Worm (Caenorhabditis elegans) whole organism, L3 larva: Measurements from ENCODE around the gene slfl-4.
"Not testable (repeated sequence)": the region's sequence is repeated elsewhere in the genome, so short reads cannot be mapped to it uniquely, and the experiment has no call there.

Experiments
- R02D3.7 ChIP-seq: fragments of 150-350 bp; optimal IDR thresholded peaks from 2 replicates; lab custom pipeline; 2014; ENCODE audit warnings: missing biosample characterization, missing genetic modification characterization
- ZK546.5 ChIP-seq: sonication (generic microtip); optimal IDR thresholded peaks from 2 replicates; lab custom pipeline; 2017; ENCODE audit warnings: missing biosample characterization, missing genetic modification characterization
- aly-2 ChIP-seq: fragments of 150-350 bp; optimal IDR thresholded peaks from 2 replicates; lab custom pipeline; 2014; ENCODE audit warnings: missing biosample characterization, missing genetic modification characterization
- ceh-16 ChIP-seq: sonication (generic microtip); optimal IDR thresholded peaks from 2 replicates; lab custom pipeline; 2017; ENCODE audit warnings: missing biosample characterization, missing genetic modification characterization
- ceh-82 ChIP-seq: fragments of 150-350 bp; optimal IDR thresholded peaks from 2 replicates; lab custom pipeline; 2014; ENCODE audit warnings: missing biosample characterization, missing genetic modification characterization
- ceh-9 ChIP-seq: sonication (generic microtip); optimal IDR thresholded peaks from 2 replicates; lab custom pipeline; 2018; ENCODE audit warnings: missing biosample characterization, missing genetic modification characterization
- daf-12 ChIP-seq: fragments of 150-350 bp; optimal IDR thresholded peaks from 2 replicates; lab custom pipeline; 2014; ENCODE audit warnings: missing biosample characterization, missing genetic modification reagents, missing genetic modification characterization
- egl-27 ChIP-seq: sonication (generic microtip); optimal IDR thresholded peaks from 4 replicates; lab custom pipeline; 2017; ENCODE audit warnings: missing biosample characterization, missing genetic modification reagents, missing genetic modification characterization
- elt-2 ChIP-seq: sonication (generic microtip); optimal IDR thresholded peaks from 2 replicates; lab custom pipeline; 2016; ENCODE audit warnings: missing genetic modification reagents, mild to moderate bottlenecking, missing genetic modification characterization, missing compliant biosample characterization
- elt-3 ChIP-seq, 3 experiments: fragments of 150-350 bp in 1 of 3; sonication (generic microtip) in 2 of 3; optimal IDR thresholded peaks; 2 replicates in 2 of 3; 4 replicates in 1 of 3; lab custom pipeline; 2014 to 2017; ENCODE audit warnings: missing biosample characterization in 3 of 3, missing genetic modification characterization in 3 of 3
- eor-1 ChIP-seq, 2 experiments: fragments of 150-350 bp; optimal IDR thresholded peaks; 2 replicates each; lab custom pipeline; 2014 to 2018; ENCODE audit warnings: missing biosample characterization in 2 of 2, missing genetic modification characterization in 2 of 2
- fkh-10 ChIP-seq: sonication (generic microtip); optimal IDR thresholded peaks from 2 replicates; lab custom pipeline; 2017; ENCODE audit warnings: missing biosample characterization, missing genetic modification reagents, missing genetic modification characterization
- jun-1 ChIP-seq: fragments of 150-350 bp; optimal IDR thresholded peaks from 2 replicates; lab custom pipeline; 2014; ENCODE audit warnings: missing biosample characterization, missing genetic modification reagents, missing genetic modification characterization
- lin-39 ChIP-seq: fragments of 150-350 bp; optimal IDR thresholded peaks from 2 replicates; lab custom pipeline; 2018; ENCODE audit warnings: missing biosample characterization, missing genetic modification reagents, missing genetic modification characterization
- lsy-12 ChIP-seq: sonication (generic microtip); optimal IDR thresholded peaks from 2 replicates; lab custom pipeline; 2016; ENCODE audit warnings: mild to moderate bottlenecking, missing genetic modification characterization, missing compliant biosample characterization
- mdl-1 ChIP-seq: fragments of 150-350 bp; optimal IDR thresholded peaks from 2 replicates; lab custom pipeline; 2014; ENCODE audit warnings: missing biosample characterization, missing genetic modification characterization
- nhr-12 ChIP-seq: fragments of 150-350 bp; optimal IDR thresholded peaks from 2 replicates; lab custom pipeline; 2014; ENCODE audit warnings: missing biosample characterization, missing genetic modification characterization
- nhr-28 ChIP-seq: fragments of 150-350 bp; optimal IDR thresholded peaks from 2 replicates; lab custom pipeline; 2014; ENCODE audit warnings: missing biosample characterization, missing genetic modification characterization
- nhr-43 ChIP-seq: sonication (generic microtip); optimal IDR thresholded peaks from 2 replicates; lab custom pipeline; 2016; ENCODE audit warnings: mild to moderate bottlenecking, missing genetic modification characterization, missing compliant biosample characterization; ENCODE audit not compliant: poor library complexity, severe bottlenecking
- nhr-67 ChIP-seq: fragments of 150-350 bp; optimal IDR thresholded peaks from 2 replicates; lab custom pipeline; 2014; ENCODE audit warnings: missing biosample characterization, missing genetic modification characterization
- nhr-76 ChIP-seq: fragments of 150-350 bp; sonication (generic microtip); optimal IDR thresholded peaks from 5 replicates; lab custom pipeline; 2014; ENCODE audit warnings: missing biosample characterization, missing genetic modification characterization
- pqm-1 ChIP-seq: fragments of 150-350 bp; optimal IDR thresholded peaks from 2 replicates; lab custom pipeline; 2017; ENCODE audit warnings: missing biosample characterization, missing genetic modification characterization, inconsistent platforms
- snpc-4 ChIP-seq: fragments of 150-350 bp; optimal IDR thresholded peaks from 2 replicates; lab custom pipeline; 2014; ENCODE audit warnings: missing biosample characterization, missing genetic modification characterization
- tbx-2 ChIP-seq: sonication (generic microtip); optimal IDR thresholded peaks from 2 replicates; lab custom pipeline; 2016; ENCODE audit warnings: mild to moderate bottlenecking, missing genetic modification characterization, missing compliant biosample characterization
- zag-1 ChIP-seq: fragments of 150-350 bp; optimal IDR thresholded peaks from 2 replicates; lab custom pipeline; 2014; ENCODE audit warnings: missing biosample characterization, missing genetic modification characterization
- ztf-4 ChIP-seq: fragments of 150-350 bp; optimal IDR thresholded peaks from 2 replicates; lab custom pipeline; 2014; ENCODE audit warnings: missing biosample characterization, missing genetic modification characterization

The slfl-4 gene

DNA sequence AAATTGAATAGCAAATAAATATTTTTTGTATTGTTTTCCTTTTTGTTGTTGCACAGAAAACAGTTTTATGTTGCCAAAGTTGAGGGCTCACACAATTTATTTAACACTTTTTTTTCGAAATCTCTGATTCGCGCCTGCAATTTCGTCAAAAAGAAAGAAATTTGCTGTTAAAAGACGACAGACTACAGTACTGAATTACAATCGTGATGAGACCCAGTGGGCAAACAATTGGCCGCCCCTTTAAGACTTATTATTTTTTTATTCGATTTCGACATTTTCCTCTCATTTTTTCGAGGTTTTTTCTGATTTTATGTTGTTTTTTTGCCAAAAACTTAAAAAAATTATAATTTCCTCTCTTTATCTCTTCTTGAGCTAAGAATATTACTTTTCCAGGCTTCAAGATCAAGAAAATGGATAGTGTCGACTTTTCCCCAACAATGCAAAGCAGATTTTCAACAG lies at the start of gene slfl-4:
TSS of gene slfl-4 (plus strand) at position 409 of the 459 bp plus-strand sequence.
- TF ChIP-seq nhr-12 (tag; lab: Kevin White, UChicago) (no peak), elt-2 (tag; lab: Kevin White, UChicago) (no peak)

- TF ChIP-seq snpc-4 (tag; lab: Kevin White, UChicago); ceh-82; daf-12: not testable (repeated sequence)
Measured at ce11 chrIV:5225277-5225822, 49.0 kb upstream of the slfl-4 start, which contains the start of gene cylc-1. Gene cylc-1 (minus strand): TSS chrIV:5225772.

DNA sequence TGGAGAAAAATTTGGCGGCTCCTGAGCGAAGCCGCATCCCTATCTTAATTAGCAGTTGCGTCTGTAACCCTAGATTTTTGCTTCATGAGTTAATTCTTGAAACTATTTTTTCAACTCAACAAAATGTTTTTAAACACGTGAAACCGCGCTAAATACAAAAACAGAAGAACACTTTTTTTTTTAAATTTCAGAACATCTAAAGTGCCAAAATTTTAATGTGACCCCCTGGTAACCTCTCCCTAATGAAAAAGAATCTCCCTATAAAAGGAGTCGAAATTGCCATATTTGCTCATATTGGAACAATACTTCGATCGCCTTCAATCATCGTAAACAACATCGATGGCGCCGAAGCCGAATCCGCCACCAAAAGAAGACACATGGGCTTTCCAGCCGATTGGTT lies 47.8 kb upstream of the slfl-4 start, which contains the start of gene nsph-4.1:
TSS of gene nsph-4.1 (plus strand) at position 301 of the 400 bp plus-strand sequence.
- not testable (repeated sequence) for TF ChIP-seq lin-39 (tag; lab: Kevin White, UChicago); lsy-12; ceh-16

DNA sequence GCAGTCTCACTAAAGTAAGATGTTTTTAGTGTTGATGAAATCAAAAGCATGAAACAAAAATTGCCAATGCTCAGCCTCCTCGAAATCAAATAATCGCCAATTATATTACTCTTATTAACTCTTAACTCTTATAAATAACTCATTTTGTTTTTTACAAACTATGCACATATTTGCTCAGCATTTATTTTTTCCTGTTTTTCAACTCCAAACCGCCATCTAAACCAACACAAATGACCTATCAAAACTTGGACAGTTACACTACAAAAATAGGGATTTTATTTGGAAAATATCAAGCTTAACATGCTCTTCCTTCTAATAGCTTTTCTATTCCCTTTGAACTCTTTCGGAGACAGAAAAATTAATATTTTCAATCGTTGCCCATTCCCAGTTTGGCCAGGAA lies 45.7 kb upstream of the slfl-4 start, which contains the start of gene thn-6:
TSS of gene thn-6 (plus strand) at position 301 of the 400 bp plus-strand sequence.
- TF ChIP-seq ceh-9 (tag; lab: Kevin White, UChicago) (no peak), daf-12 (no peak), ceh-82 (no peak), fkh-10 (GFP tag; lab: Kevin White, UChicago) (no peak), nhr-43 (tag; lab: Kevin White, UChicago) (no peak), ZK546.5 (tag; lab: Kevin White, UChicago) (no peak), lin-39 (tag; lab: Kevin White, UChicago) (no peak), mdl-1 (tag; lab: Kevin White, UChicago) (no peak)

DNA sequence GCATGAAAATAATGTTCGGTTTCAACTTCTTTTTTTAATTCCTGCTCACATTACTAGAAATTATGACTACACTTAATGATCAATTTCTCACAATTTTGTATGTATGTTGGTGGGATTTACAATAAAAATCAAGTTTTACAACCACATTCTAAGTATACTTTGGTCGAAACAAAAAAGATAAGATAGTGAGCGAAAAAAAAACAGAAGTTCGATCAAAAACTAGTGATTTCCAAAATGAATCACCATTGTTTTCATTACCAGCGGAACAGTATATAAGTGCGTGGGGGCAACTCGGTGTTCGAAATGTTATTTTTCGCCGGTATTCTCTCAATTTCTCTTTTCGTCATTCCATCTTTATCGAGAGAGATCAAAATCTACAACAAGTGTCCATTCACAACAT lies 43.8 kb upstream of the slfl-4 start, which contains the start of gene thn-5:
TSS of gene thn-5 (plus strand) at position 301 of the 400 bp plus-strand sequence.
- no peak for TF ChIP-seq ZK546.5 (tag; lab: Kevin White, UChicago)
- no peak for TF ChIP-seq snpc-4 (tag; lab: Kevin White, UChicago)
- no peak for TF ChIP-seq aly-2 (tag; lab: Kevin White, UChicago)
- no peak for TF ChIP-seq elt-3 (tag; optimal IDR thresholded peaks at IDR 0.05; lab: Kevin White, UChicago)
- no peak for TF ChIP-seq tbx-2 (tag; lab: Kevin White, UChicago)
- TF ChIP-seq ztf-4 (tag; lab: Kevin White, UChicago) = no peak
- no peak for TF ChIP-seq ceh-16
- no peak for TF ChIP-seq jun-1
- TF ChIP-seq eor-1 (tag; optimal IDR thresholded peaks at IDR 0.05; lab: Kevin White, UChicago) = no peak
- no peak for TF ChIP-seq daf-12
- TF ChIP-seq nhr-67 = no peak
- no peak for TF ChIP-seq elt-2 (tag; lab: Kevin White, UChicago)
- no peak for TF ChIP-seq R02D3.7 (tag; lab: Kevin White, UChicago)
- TF ChIP-seq pqm-1 (tag; lab: Kevin White, UChicago) = no peak
- no peak for TF ChIP-seq egl-27
- TF ChIP-seq zag-1 (tag; lab: Kevin White, UChicago) = no peak

DNA sequence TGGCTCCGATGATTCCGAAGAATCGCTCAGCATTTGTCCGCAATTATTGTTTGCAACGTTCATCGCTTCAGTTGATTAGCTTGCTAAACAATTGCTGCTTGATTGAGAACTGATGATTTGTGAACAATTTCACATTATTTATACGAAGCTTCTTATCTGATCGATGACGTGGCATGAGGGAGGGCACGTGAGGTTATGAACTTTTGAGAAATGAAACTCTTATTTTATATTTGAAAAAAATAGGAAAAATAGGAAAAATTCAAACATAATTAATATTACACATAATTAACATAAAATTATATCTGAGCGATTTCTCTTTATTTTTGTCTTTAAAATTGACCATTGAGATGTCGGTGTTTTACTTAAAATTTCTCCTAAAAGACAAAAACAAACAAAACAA lies 19.7 kb upstream of the slfl-4 start, which contains the start of gene F36H12.10:
TSS of gene F36H12.10 (minus strand) at position 101 of the 400 bp plus-strand sequence.
- not testable (repeated sequence) for TF ChIP-seq R02D3.7 (tag; lab: Kevin White, UChicago); nhr-76 (tag; lab: Kevin White, UChicago); nhr-28
- TF ChIP-seq, all 47 proteins: peak for 0; not testable (repeated sequence) for 47

- not testable (repeated sequence) for TF ChIP-seq pqm-1 (tag; lab: Kevin White, UChicago); ceh-16; ceh-82
- TF ChIP-seq, all 47 proteins: peak for 0; not testable (repeated sequence) for 47
Measured at ce11 chrIV:5256731-5257130, 17.6 kb upstream of the slfl-4 start, which contains the start of gene F36H12.9. Gene F36H12.9 (plus strand): TSS chrIV:5257031.
